Fruit fly (Drosophila melanogaster): ENCODE results near the gene ncm.

dm6 chr2L:18395274-18395823 lies 53.4 kb downstream of the ncm start:
- no peak for TF ChIP-seq CG13296 (GFP tag; optimal IDR thresholded peaks at IDR 0.05)
- TF ChIP-seq CG4404 (GFP tag; IDR thresholded peaks at IDR 0.05), result no peak
- no peak for TF ChIP-seq Kr (GFP tag; optimal IDR thresholded peaks at IDR 0.05)
- no peak for TF ChIP-seq crol (GFP tag; IDR thresholded peaks at IDR 0.05)
- no peak for TF ChIP-seq CG7839 (tag; optimal IDR thresholded peaks at IDR 0.05)
- no peak for TF ChIP-seq bigmax (GFP tag; optimal IDR thresholded peaks at IDR 0.05)
- no peak for TF ChIP-seq H15 (GFP tag; IDR thresholded peaks at IDR 0.05)

All from whole organism, embryonic.